Worm (Caenorhabditis elegans): Measurements from ENCODE around the gene C55A6.4.

DNA sequence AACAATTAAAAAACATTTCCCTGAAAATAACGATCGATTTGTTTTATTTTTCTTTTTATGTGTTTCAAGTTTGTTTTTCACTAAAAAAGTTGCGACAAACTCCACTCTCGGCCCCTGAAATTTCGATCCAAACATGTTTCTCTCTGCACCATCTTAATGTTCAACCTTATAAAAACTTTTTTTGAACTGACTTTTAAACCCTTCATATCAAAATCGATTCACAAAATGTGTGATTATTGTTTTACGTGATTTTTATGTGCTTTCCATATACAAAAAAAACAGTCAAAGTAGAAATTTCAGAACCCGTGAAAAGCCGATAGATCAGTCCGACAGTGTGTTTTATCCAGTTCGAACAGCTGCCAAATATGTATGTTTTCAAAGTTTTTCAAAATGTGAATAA, 9.8 kb upstream of the C55A6.4 start, which contains the start of gene ccch-1:
- TF ChIP-seq ztf-18 (tag; optimal IDR thresholded peaks at IDR 0.05) (no peak), hmg-1.2 (GFP tag; IDR thresholded peaks at IDR 0.05) (no peak), B0019.2 (GFP tag; conservative IDR thresholded peaks at IDR 0.05) (no peak), C06A6.2 (GFP tag; conservative IDR thresholded peaks at IDR 0.05) (no peak), unc-62 (GFP tag; optimal IDR thresholded peaks at IDR 0.05) (no peak), F10E7.11 (tag; optimal IDR thresholded peaks at IDR 0.05) (no peak), nfya-2 (GFP tag; IDR thresholded peaks at IDR 0.05) (no peak), cebp-2 (GFP tag; IDR thresholded peaks at IDR 0.05) (no peak)

Measured in whole organism, young adult.